ENCODE assay signal across 4 worm cellular contexts in genomic region chrIII:12612519-12612935, ce11.
TF ChIP-seq lines count a peak whose summit lies in the region.

No protein-coding gene starts in this region.

TF ChIP-seq in whole organism, L2 larva, 48 proteins besides CTCF, POLR2A, EP300 and RAD21 (continues in another document):
- peak; percentile 89 for TF ChIP-seq ceh-82 (tag; optimal IDR thresholded peaks at IDR 0.05; lab: Kevin White, UChicago)
- peak; percentile 90 for TF ChIP-seq nhr-237 (tag; optimal IDR thresholded peaks at IDR 0.05; lab: Kevin White, UChicago)
- TF ChIP-seq aly-2 (tag; optimal IDR thresholded peaks at IDR 0.05; lab: Kevin White, UChicago), result no peak
- peak; percentile 76 for TF ChIP-seq elt-1 (tag; optimal IDR thresholded peaks at IDR 0.05; lab: Kevin White, UChicago)
- TF ChIP-seq nhr-23 (tag; optimal IDR thresholded peaks at IDR 0.05; lab: Kevin White, UChicago), result no peak
- peak; percentile 99 for TF ChIP-seq sma-3 (GFP tag; optimal IDR thresholded peaks at IDR 0.05; lab: Kevin White, UChicago)
- peak; percentile 38 for TF ChIP-seq unc-39 (tag; optimal IDR thresholded peaks at IDR 0.05; lab: Kevin White, UChicago)
- TF ChIP-seq skn-1 (tag; optimal IDR thresholded peaks at IDR 0.05; lab: Kevin White, UChicago), result peak; percentile 72
- TF ChIP-seq nhr-10 (tag; optimal IDR thresholded peaks at IDR 0.05; lab: Kevin White, UChicago), result peak; percentile 76
- TF ChIP-seq ZK546.5 (tag; optimal IDR thresholded peaks at IDR 0.05; lab: Kevin White, UChicago), result peak; percentile 63
- peak; percentile 99 for TF ChIP-seq nhr-25 (tag; optimal IDR thresholded peaks at IDR 0.05; lab: Kevin White, UChicago)
- peak; percentile 100 for TF ChIP-seq sem-4 (tag; optimal IDR thresholded peaks at IDR 0.05; lab: Kevin White, UChicago)
- peak; percentile 98 for TF ChIP-seq unc-55 (GFP tag; optimal IDR thresholded peaks at IDR 0.05; lab: Kevin White, UChicago)
- peak; percentile 78 for TF ChIP-seq alr-1 (tag; optimal IDR thresholded peaks at IDR 0.05; lab: Kevin White, UChicago)
- TF ChIP-seq ztf-11 (tag; optimal IDR thresholded peaks at IDR 0.05; lab: Kevin White, UChicago), result peak; percentile 72
- peak; percentile 73 for TF ChIP-seq peb-1 (tag; optimal IDR thresholded peaks at IDR 0.05; lab: Kevin White, UChicago)
- TF ChIP-seq F13H6.1 (tag; optimal IDR thresholded peaks at IDR 0.05; lab: Kevin White, UChicago), result peak; percentile 100
- peak; percentile 99 for TF ChIP-seq crh-2 (tag; optimal IDR thresholded peaks at IDR 0.05; lab: Kevin White, UChicago)
- peak; percentile 89 to 97 for TF ChIP-seq lsy-2 (tag; optimal IDR thresholded peaks at IDR 0.05; lab: Kevin White, UChicago)
- no peak for TF ChIP-seq ztf-1 (GFP tag; conservative IDR thresholded peaks at IDR 0.05; lab: Robert Waterston, UW)
- no peak for TF ChIP-seq mbf-1 (tag; optimal IDR thresholded peaks at IDR 0.05; lab: Kevin White, UChicago)
- TF ChIP-seq Y55F3AM.14 (GFP tag; optimal IDR thresholded peaks at IDR 0.05; lab: Kevin White, UChicago), result peak; percentile 97
- peak; percentile 16 for TF ChIP-seq R02D3.7 (tag; optimal IDR thresholded peaks at IDR 0.05; lab: Kevin White, UChicago)

TF ChIP-seq in whole organism, L4 larva, 104 proteins besides CTCF, POLR2A, EP300 and RAD21 (continues in another document):
- TF ChIP-seq T26A8.4 (GFP tag; IDR thresholded peaks at IDR 0.05; lab: Robert Waterston, UW), result peak; percentile 96
- TF ChIP-seq ctbp-1 (GFP tag; IDR thresholded peaks at IDR 0.05; lab: Robert Waterston, UW), result peak; percentile 97
- peak; percentile 90 for TF ChIP-seq set-16 (GFP tag; IDR thresholded peaks at IDR 0.05; lab: Robert Waterston, UW)
- peak; percentile 98 for TF ChIP-seq mdl-1 (tag; optimal IDR thresholded peaks at IDR 0.05; lab: Kevin White, UChicago)
- peak; percentile 42 for TF ChIP-seq pqm-1 (tag; optimal IDR thresholded peaks at IDR 0.05; lab: Kevin White, UChicago)
- peak; percentile 84 for TF ChIP-seq skn-1 (tag; optimal IDR thresholded peaks at IDR 0.05; lab: Kevin White, UChicago)
- peak; percentile 100 for TF ChIP-seq dve-1 (tag; optimal IDR thresholded peaks at IDR 0.05; lab: Kevin White, UChicago; ENCODE audit: insufficient read depth)
- TF ChIP-seq zfp-3 (GFP tag; conservative IDR thresholded peaks at IDR 0.05; lab: Robert Waterston, UW), result peak; percentile 93
- TF ChIP-seq ceh-62 (tag; optimal IDR thresholded peaks at IDR 0.05; lab: Kevin White, UChicago), result no peak
- TF ChIP-seq nhr-76 (tag; optimal IDR thresholded peaks at IDR 0.05; lab: Kevin White, UChicago), result peak; percentile 84
- peak; percentile 47 for TF ChIP-seq vab-7 (GFP tag; IDR thresholded peaks at IDR 0.05; lab: Robert Waterston, UW)
- peak; percentile 95 for TF ChIP-seq mxl-3 (GFP tag; optimal IDR thresholded peaks at IDR 0.05; lab: Kevin White, UChicago)
- TF ChIP-seq ZK337.2 (GFP tag; IDR thresholded peaks at IDR 0.05; lab: Robert Waterston, UW), result 0 out of 2 replicates have a peak, but pooled peaks have one; percentile 5
- peak; percentile 95 for TF ChIP-seq nhr-28 (tag; optimal IDR thresholded peaks at IDR 0.05; lab: Kevin White, UChicago)
- TF ChIP-seq lin-39 (tag; optimal IDR thresholded peaks at IDR 0.05; lab: Kevin White, UChicago), result peak; percentile 60
- TF ChIP-seq aly-2 (tag; optimal IDR thresholded peaks at IDR 0.05; lab: Kevin White, UChicago), result no peak
- TF ChIP-seq php-3 (GFP tag; IDR thresholded peaks at IDR 0.05; lab: Robert Waterston, UW), result peak; percentile 82
- peak; percentile 75 for TF ChIP-seq ceh-28 (tag; optimal IDR thresholded peaks at IDR 0.05; lab: Kevin White, UChicago)
- TF ChIP-seq mxl-2 (GFP tag; conservative IDR thresholded peaks at IDR 0.05; lab: Robert Waterston, UW), result peak; percentile 53; the same call in 1 of the 2 replicates
- peak; percentile 98 for TF ChIP-seq nhr-6 (tag; optimal IDR thresholded peaks at IDR 0.05; lab: Kevin White, UChicago)
- peak; percentile 98 for TF ChIP-seq pha-4 (GFP tag; IDR thresholded peaks at IDR 0.05; lab: Robert Waterston, UW)
- TF ChIP-seq pha-4 (tag; optimal IDR thresholded peaks at IDR 0.05; lab: Kevin White, UChicago), result peak; percentile 99
- TF ChIP-seq egl-27 (tag; optimal IDR thresholded peaks at IDR 0.05; lab: Kevin White, UChicago), result no peak

TF ChIP-seq in whole organism, late embryonic, 69 proteins besides CTCF, POLR2A, EP300 and RAD21 (continues in another document):
- TF ChIP-seq npax-4 (tag; optimal IDR thresholded peaks at IDR 0.05; lab: Kevin White, UChicago) (no peak), ceh-22 (tag; optimal IDR thresholded peaks at IDR 0.05; lab: Kevin White, UChicago) (peak; percentile 91), ceh-48 (tag; optimal IDR thresholded peaks at IDR 0.05; lab: Kevin White, UChicago) (no peak), ceh-14 (tag; optimal IDR thresholded peaks at IDR 0.05; lab: Kevin White, UChicago) (peak; percentile 87), K09A11.1 (tag; optimal IDR thresholded peaks at IDR 0.05; lab: Kevin White, UChicago; ENCODE audit: insufficient read depth) (peak; percentile 70), C38D4.7 (GFP tag; optimal IDR thresholded peaks at IDR 0.05; lab: Kevin White, UChicago) (no peak), fkh-10 (GFP tag; optimal IDR thresholded peaks at IDR 0.05; lab: Kevin White, UChicago) (peak; percentile 78), sox-4 (tag; optimal IDR thresholded peaks at IDR 0.05; lab: Kevin White, UChicago) (no peak), Y22D7AL.16 (tag; optimal IDR thresholded peaks at IDR 0.05; lab: Kevin White, UChicago) (no peak), unc-86 (tag; optimal IDR thresholded peaks at IDR 0.05; lab: Kevin White, UChicago) (peak; percentile 59), unc-55 (GFP tag; optimal IDR thresholded peaks at IDR 0.05; lab: Kevin White, UChicago) (peak; percentile 100), ceh-45 (GFP tag; IDR thresholded peaks at IDR 0.05; lab: Robert Waterston, UW) (no peak), pha-2 (tag; optimal IDR thresholded peaks at IDR 0.05; lab: Kevin White, UChicago) (no peak), ceh-24 (tag; optimal IDR thresholded peaks at IDR 0.05; lab: Kevin White, UChicago) (no peak), hlh-15 (tag; optimal IDR thresholded peaks at IDR 0.05; lab: Kevin White, UChicago) (no peak), ceh-31 (tag; optimal IDR thresholded peaks at IDR 0.05; lab: Kevin White, UChicago) (peak; percentile 96), madf-2 (tag; optimal IDR thresholded peaks at IDR 0.05; lab: Kevin White, UChicago) (no peak), pha-4 (tag; optimal IDR thresholded peaks at IDR 0.05; lab: Kevin White, UChicago) (no peak), eyg-1 (tag; optimal IDR thresholded peaks at IDR 0.05; lab: Kevin White, UChicago) (no peak), sdc-2 (tag; optimal IDR thresholded peaks at IDR 0.05; lab: Kevin White, UChicago) (peak; percentile 73), ceh-2 (tag; optimal IDR thresholded peaks at IDR 0.05; lab: Kevin White, UChicago) (peak; percentile 75), K02D7.2 (tag; optimal IDR thresholded peaks at IDR 0.05; lab: Kevin White, UChicago) (no peak), ceh-9 (tag; optimal IDR thresholded peaks at IDR 0.05; lab: Kevin White, UChicago) (no peak), dve-1 (tag; optimal IDR thresholded peaks at IDR 0.05; lab: Kevin White, UChicago) (peak; percentile 94), hlh-6 (tag; optimal IDR thresholded peaks at IDR 0.05; lab: Kevin White, UChicago) (peak; percentile 18), elt-2 (tag; optimal IDR thresholded peaks at IDR 0.05; lab: Kevin White, UChicago) (peak; percentile 13)

TF ChIP-seq in whole organism, mixed stage, embryonic, 35 proteins besides CTCF, POLR2A, EP300 and RAD21 (continues in another document):
- TF ChIP-seq ceh-39 (tag; optimal IDR thresholded peaks at IDR 0.05; lab: Kevin White, UChicago) (peak; percentile 92), bed-3 (GFP tag; optimal IDR thresholded peaks at IDR 0.05; lab: Kevin White, UChicago) (no peak), ces-1 (GFP tag; optimal IDR thresholded peaks at IDR 0.05; lab: Kevin White, UChicago) (peak; percentile 97), sptf-1 (tag; optimal IDR thresholded peaks at IDR 0.05; lab: Kevin White, UChicago) (peak; percentile 84), nhr-2 (tag; optimal IDR thresholded peaks at IDR 0.05; lab: Kevin White, UChicago) (peak; percentile 88), snpc-4 (tag; optimal IDR thresholded peaks at IDR 0.05; lab: Kevin White, UChicago) (no peak), hlh-1 (tag; optimal IDR thresholded peaks at IDR 0.05; lab: Kevin White, UChicago) (peak; percentile 96), elt-1 (tag; optimal IDR thresholded peaks at IDR 0.05; lab: Kevin White, UChicago; ENCODE audit: borderline replicate concordance, insufficient read depth) (peak; percentile 26), flh-1 (GFP tag; optimal IDR thresholded peaks at IDR 0.05; lab: Kevin White, UChicago) (no peak), mab-5 (tag; optimal IDR thresholded peaks at IDR 0.05; lab: Kevin White, UChicago) (peak; percentile 84), lsy-2 (tag; optimal IDR thresholded peaks at IDR 0.05; lab: Kevin White, UChicago) (peak; percentile 87), cnd-1 (tag; optimal IDR thresholded peaks at IDR 0.05; lab: Kevin White, UChicago) (peak; percentile 79), nhr-12 (tag; optimal IDR thresholded peaks at IDR 0.05; lab: Kevin White, UChicago) (peak; percentile 33), unc-120 (tag; optimal IDR thresholded peaks at IDR 0.05; lab: Kevin White, UChicago; ENCODE audit: poor library complexity, severe bottlenecking) (peak; percentile 80), nhr-76 (tag; optimal IDR thresholded peaks at IDR 0.05; lab: Kevin White, UChicago) (no peak), zip-8 (tag; optimal IDR thresholded peaks at IDR 0.05; lab: Kevin White, UChicago) (no peak), drap-1 (GFP tag; optimal IDR thresholded peaks at IDR 0.05; lab: Kevin White, UChicago) (peak; percentile 44), unc-62 (GFP tag; optimal IDR thresholded peaks at IDR 0.05; lab: Kevin White, UChicago) (peak; percentile 100), sem-2 (GFP tag; optimal IDR thresholded peaks at IDR 0.05; lab: Kevin White, UChicago) (no peak), lin-32 (GFP tag; optimal IDR thresholded peaks at IDR 0.05; lab: Kevin White, UChicago) (peak; percentile 28), pha-4 (tag; optimal IDR thresholded peaks at IDR 0.05; lab: Kevin White, UChicago) (peak; percentile 100), nhr-237 (tag; optimal IDR thresholded peaks at IDR 0.05; lab: Kevin White, UChicago) (peak; percentile 96), mep-1 (tag; optimal IDR thresholded peaks at IDR 0.05; lab: Kevin White, UChicago) (peak; percentile 96), M03D4.4 (tag; optimal IDR thresholded peaks at IDR 0.05; lab: Kevin White, UChicago) (peak; percentile 30), ztf-11 (tag; optimal IDR thresholded peaks at IDR 0.05; lab: Kevin White, UChicago) (peak; percentile 95), nhr-28 (tag; optimal IDR thresholded peaks at IDR 0.05; lab: Kevin White, UChicago) (peak; percentile 3), lin-13 (tag; optimal IDR thresholded peaks at IDR 0.05; lab: Kevin White, UChicago) (peak; percentile 93), unc-39 (tag; optimal IDR thresholded peaks at IDR 0.05; lab: Kevin White, UChicago) (peak; percentile 94), mls-2 (tag; optimal IDR thresholded peaks at IDR 0.05; lab: Kevin White, UChicago) (peak; percentile 84), blmp-1 (tag; optimal IDR thresholded peaks at IDR 0.05; lab: Kevin White, UChicago) (peak; percentile 58)
